Fruit fly (Drosophila melanogaster): Measurements from ENCODE around the gene Rlip.

DNA sequence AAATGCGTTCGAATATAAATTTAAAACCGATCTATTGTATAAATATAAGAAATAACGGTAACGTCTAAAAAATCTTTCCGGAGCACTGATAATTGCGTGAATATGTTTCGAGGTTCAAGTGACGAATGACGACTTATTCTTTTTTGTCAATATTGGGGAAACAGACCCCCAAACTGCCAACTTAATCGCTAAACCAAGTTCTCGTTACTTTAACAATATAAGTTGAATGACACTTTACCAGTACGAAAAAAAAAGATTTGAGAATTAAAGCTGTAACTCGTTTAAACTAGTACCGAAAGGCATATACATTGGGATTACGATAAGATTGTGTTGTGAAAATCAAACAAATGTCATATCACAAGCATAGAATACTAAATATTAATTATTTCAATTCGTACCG lies 29.6 kb upstream of the Rlip start, which contains the start of gene CG43446:
- no peak for TF ChIP-seq CG16779 (GFP tag; IDR thresholded peaks at IDR 0.05)
- TF ChIP-seq CG14965 (GFP tag; optimal IDR thresholded peaks at IDR 0.05; ENCODE audit: borderline replicate concordance): no peak
